Worm (Caenorhabditis elegans) whole organism, mixed stage, embryonic: Measurements from ENCODE around the gene R53.8.

Experiments used
- M03D4.4 ChIP-seq: sonication (generic microtip); optimal IDR thresholded peaks from 2 replicates; lab custom pipeline; 2017; ENCODE audit warnings: mild to moderate bottlenecking, missing genetic modification characterization, missing compliant biosample characterization
- bed-3 ChIP-seq: fragments of 200-800 bp; sonication (Bioruptor generic); optimal IDR thresholded peaks from 3 replicates; lab custom pipeline; 2018; ENCODE audit warnings: mild to moderate bottlenecking, missing genetic modification characterization, moderate library complexity, missing compliant biosample characterization
- blmp-1 ChIP-seq: fragments of 150-350 bp; optimal IDR thresholded peaks from 2 replicates; lab custom pipeline; 2014; ENCODE audit warnings: missing biosample characterization, missing genetic modification characterization
- ceh-39 ChIP-seq: fragments of 150-350 bp; optimal IDR thresholded peaks from 2 replicates; lab custom pipeline; 2014; ENCODE audit warnings: missing biosample characterization, missing genetic modification characterization
- ceh-43 ChIP-seq: fragments of 200-800 bp; sonication (Bioruptor generic); optimal IDR thresholded peaks from 2 replicates; lab custom pipeline; 2018; ENCODE audit warnings: mild to moderate bottlenecking, missing genetic modification characterization, moderate library complexity, missing compliant biosample characterization
- ceh-83 ChIP-seq: fragments of 200-800 bp; sonication (Bioruptor generic); optimal IDR thresholded peaks from 2 replicates; lab custom pipeline; 2018; ENCODE audit warnings: mild to moderate bottlenecking, missing genetic modification characterization, missing compliant biosample characterization
- ces-1 ChIP-seq: fragments of 150-350 bp; optimal IDR thresholded peaks from 2 replicates; lab custom pipeline; 2014; ENCODE audit warnings: missing biosample characterization, missing genetic modification reagents, missing genetic modification characterization
- cnd-1 ChIP-seq: fragments of 200-800 bp; sonication (Bioruptor generic); optimal IDR thresholded peaks from 2 replicates; lab custom pipeline; 2018; ENCODE audit warnings: mild to moderate bottlenecking, missing genetic modification characterization, missing compliant biosample characterization
- drap-1 ChIP-seq: fragments of 200-800 bp; sonication (Bioruptor generic); optimal IDR thresholded peaks from 3 replicates; lab custom pipeline; 2018; ENCODE audit warnings: mild to moderate bottlenecking, missing genetic modification characterization, missing compliant biosample characterization
- elt-3 ChIP-seq: fragments of 150-350 bp; optimal IDR thresholded peaks from 2 replicates; lab custom pipeline; 2014; ENCODE audit warnings: missing biosample characterization, missing genetic modification characterization
- flh-1 ChIP-seq: fragments of 200-800 bp; sonication (Bioruptor generic); optimal IDR thresholded peaks from 2 replicates; lab custom pipeline; 2018; ENCODE audit warnings: mild to moderate bottlenecking, missing genetic modification characterization, moderate library complexity, missing compliant biosample characterization
- ham-2 ChIP-seq: fragments of 200-800 bp; sonication (Bioruptor generic); optimal IDR thresholded peaks from 2 replicates; lab custom pipeline; 2018; ENCODE audit warnings: mild to moderate bottlenecking, missing genetic modification characterization, missing compliant biosample characterization
- hlh-1 ChIP-seq: fragments of 150-350 bp; optimal IDR thresholded peaks from 2 replicates; lab custom pipeline; 2014; ENCODE audit warnings: missing biosample characterization, missing genetic modification reagents, missing genetic modification characterization
- lin-13 ChIP-seq: fragments of 150-350 bp; optimal IDR thresholded peaks from 2 replicates; lab custom pipeline; 2014; ENCODE audit warnings: missing biosample characterization, missing genetic modification characterization
- lin-32 ChIP-seq: fragments of 200-800 bp; sonication (Bioruptor generic); optimal IDR thresholded peaks from 2 replicates; lab custom pipeline; 2018; ENCODE audit warnings: mild to moderate bottlenecking, missing genetic modification characterization, missing compliant biosample characterization
- lsy-2 ChIP-seq: fragments of 150-350 bp; optimal IDR thresholded peaks from 2 replicates; lab custom pipeline; 2014; ENCODE audit warnings: missing biosample characterization, missing genetic modification characterization
- mab-5 ChIP-seq: fragments of 150-350 bp; optimal IDR thresholded peaks from 2 replicates; lab custom pipeline; 2014; ENCODE audit warnings: missing biosample characterization, missing genetic modification characterization
- mep-1 ChIP-seq: fragments of 150-350 bp; optimal IDR thresholded peaks from 2 replicates; lab custom pipeline; 2017; ENCODE audit warnings: missing biosample characterization, missing genetic modification reagents, missing genetic modification characterization, inconsistent platforms
- mls-2 ChIP-seq: sonication (generic microtip); optimal IDR thresholded peaks from 2 replicates; lab custom pipeline; 2016; ENCODE audit warnings: mild to moderate bottlenecking, missing genetic modification characterization, moderate library complexity, missing compliant biosample characterization
- nhr-12 ChIP-seq: fragments of 150-350 bp; optimal IDR thresholded peaks from 2 replicates; lab custom pipeline; 2014; ENCODE audit warnings: missing biosample characterization, missing genetic modification characterization
- nhr-76 ChIP-seq: sonication (generic microtip); optimal IDR thresholded peaks from 2 replicates; lab custom pipeline; 2017; ENCODE audit warnings: missing biosample characterization, missing genetic modification characterization
- pha-4 ChIP-seq: fragments of 150-350 bp; optimal IDR thresholded peaks from 2 replicates; lab custom pipeline; 2018; ENCODE audit warnings: missing biosample characterization, missing genetic modification reagents, missing genetic modification characterization
- snpc-4 ChIP-seq: fragments of 150-350 bp; optimal IDR thresholded peaks from 2 replicates; lab custom pipeline; 2014; ENCODE audit warnings: missing biosample characterization, missing genetic modification characterization
- sptf-1 ChIP-seq: sonication (generic microtip); optimal IDR thresholded peaks from 2 replicates; lab custom pipeline; 2017; ENCODE audit warnings: mild to moderate bottlenecking, missing genetic modification characterization, moderate library complexity, missing compliant biosample characterization
- unc-120 ChIP-seq: sonication (generic microtip); optimal IDR thresholded peaks from 2 replicates; lab custom pipeline; 2017; ENCODE audit warnings: missing genetic modification characterization, missing compliant biosample characterization; ENCODE audit not compliant: poor library complexity, severe bottlenecking
- unc-39 ChIP-seq: fragments of 150-350 bp; optimal IDR thresholded peaks from 2 replicates; lab custom pipeline; 2014; ENCODE audit warnings: missing biosample characterization, missing genetic modification characterization
- unc-62 ChIP-seq: fragments of 150-350 bp; optimal IDR thresholded peaks from 2 replicates; lab custom pipeline; 2014; ENCODE audit warnings: missing biosample characterization, missing genetic modification reagents, missing genetic modification characterization
- ztf-11 ChIP-seq: fragments of 150-350 bp; optimal IDR thresholded peaks from 2 replicates; lab custom pipeline; 2014; ENCODE audit warnings: missing biosample characterization, missing genetic modification characterization

R53.8 gene

DNA sequence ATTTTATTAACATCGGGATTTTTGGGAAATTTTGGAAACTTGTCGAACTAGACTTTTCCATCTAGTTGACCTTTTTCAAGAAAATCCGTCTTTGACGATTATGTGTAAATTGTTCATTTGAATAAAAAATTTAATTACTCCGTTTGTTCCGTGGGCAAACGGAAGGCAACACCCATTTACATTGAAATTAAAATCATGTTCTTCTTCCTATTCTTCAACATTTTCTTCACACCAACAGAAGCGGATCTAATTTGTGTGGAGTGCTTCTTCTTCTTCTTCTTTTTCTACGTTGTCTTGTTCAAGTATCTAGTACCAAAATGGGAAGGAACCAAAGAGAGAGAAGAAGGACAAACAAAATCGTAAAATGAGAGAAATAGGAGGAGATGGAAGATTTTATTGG lies 5.9 kb downstream of the R53.8 start:
- TF ChIP-seq bed-3 (GFP tag; lab: Kevin White, UChicago) (no peak), ces-1 (GFP tag; lab: Kevin White, UChicago) (peak; percentile 93), ceh-43 (GFP tag; lab: Kevin White, UChicago) (no peak), cnd-1 (tag; lab: Kevin White, UChicago) (no peak), hlh-1 (tag; lab: Kevin White, UChicago) (no peak), pha-4 (tag; lab: Kevin White, UChicago) (no peak), lin-13 (no peak)

DNA sequence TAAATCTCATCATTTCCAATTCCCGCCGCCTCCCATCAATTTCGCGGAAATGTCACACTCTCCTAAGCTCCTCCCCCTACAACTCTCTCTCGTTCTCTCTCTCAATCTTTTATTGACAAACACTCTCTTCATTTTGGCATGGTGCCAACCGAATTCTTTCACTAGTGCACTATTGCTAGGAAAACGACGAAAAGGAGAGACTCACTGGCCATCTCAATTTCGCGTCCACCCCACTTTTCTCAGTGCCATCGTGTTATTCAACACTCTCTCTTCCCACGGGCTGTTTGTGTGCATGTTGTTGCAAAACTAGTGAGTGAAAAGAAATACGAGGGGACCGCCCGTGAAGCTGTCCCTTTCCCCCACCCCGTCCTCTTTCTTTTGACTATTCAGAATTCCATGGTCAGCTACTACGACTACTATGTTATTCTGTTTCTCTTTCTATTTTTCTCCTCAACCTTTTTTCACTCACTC lies 8.4 kb downstream of the R53.8 start:
- peak; percentile 89 for TF ChIP-seq unc-62 (GFP tag; lab: Kevin White, UChicago)
- peak; percentile 2 for TF ChIP-seq hlh-1 (tag; lab: Kevin White, UChicago)
- peak; percentile 86 for TF ChIP-seq unc-120 (tag; lab: Kevin White, UChicago)
- TF ChIP-seq mep-1 = peak; percentile 53
- no peak for TF ChIP-seq snpc-4
- TF ChIP-seq blmp-1 (tag; lab: Kevin White, UChicago) = no peak
- TF ChIP-seq M03D4.4 (tag; lab: Kevin White, UChicago) = no peak
- TF ChIP-seq mls-2 (tag; lab: Kevin White, UChicago) = peak; percentile 21
- TF ChIP-seq sptf-1 = peak; percentile 42
- TF ChIP-seq lin-32 = no peak
- no peak for TF ChIP-seq cnd-1 (tag; lab: Kevin White, UChicago)

ce11 chrII:9986635-9987575 lies 10.4 kb downstream of the R53.8 start:
- no peak for TF ChIP-seq nhr-12 (tag; lab: Kevin White, UChicago)
- TF ChIP-seq mab-5 (tag; lab: Kevin White, UChicago) = no peak
- TF ChIP-seq lsy-2 (tag; lab: Kevin White, UChicago) = no peak
- TF ChIP-seq unc-62 (GFP tag; lab: Kevin White, UChicago) = peak; percentile 64
- TF ChIP-seq elt-3 (tag; lab: Kevin White, UChicago) = no peak
- TF ChIP-seq pha-4 (tag; lab: Kevin White, UChicago) = no peak
- no peak for TF ChIP-seq flh-1 (GFP tag; lab: Kevin White, UChicago)
- TF ChIP-seq hlh-1 (tag; lab: Kevin White, UChicago) = peak; percentile 63
- TF ChIP-seq ceh-43 (GFP tag; lab: Kevin White, UChicago) = no peak
- no peak for TF ChIP-seq sptf-1
- TF ChIP-seq ztf-11 = no peak
- TF ChIP-seq ceh-39 (tag; lab: Kevin White, UChicago) = no peak
- no peak for TF ChIP-seq ceh-83 (GFP tag; lab: Kevin White, UChicago)

DNA sequence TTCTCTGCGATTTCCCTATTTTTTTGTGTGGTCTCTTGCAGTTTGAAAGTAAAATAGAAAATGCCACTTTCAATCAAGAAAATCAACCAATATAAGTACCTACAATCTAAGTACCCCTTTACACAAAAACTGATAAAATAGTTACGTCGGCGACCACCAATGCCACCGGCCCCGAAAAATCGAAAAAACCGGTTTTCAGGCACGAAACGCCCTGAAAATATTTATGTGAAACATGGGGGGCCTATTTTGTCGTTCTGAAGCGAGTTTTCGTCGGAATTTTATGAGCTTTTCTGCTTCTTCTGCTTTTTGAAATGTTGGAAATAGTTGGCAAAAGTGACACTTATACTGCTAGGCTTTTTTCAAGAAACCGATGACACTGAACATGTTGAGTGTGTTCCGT lies 12.1 kb downstream of the R53.8 start:
- no peak for TF ChIP-seq M03D4.4 (tag; lab: Kevin White, UChicago)
- no peak for TF ChIP-seq flh-1 (GFP tag; lab: Kevin White, UChicago)
- no peak for TF ChIP-seq ceh-39 (tag; lab: Kevin White, UChicago)
- TF ChIP-seq ceh-83 (GFP tag; lab: Kevin White, UChicago) = no peak
- TF ChIP-seq unc-39 (tag; lab: Kevin White, UChicago) = no peak
- TF ChIP-seq lsy-2 (tag; lab: Kevin White, UChicago) = no peak
- TF ChIP-seq ham-2 (GFP tag; lab: Kevin White, UChicago) = no peak
- TF ChIP-seq blmp-1 (tag; lab: Kevin White, UChicago) = no peak
- no peak for TF ChIP-seq nhr-76 (tag; lab: Kevin White, UChicago)
- no peak for TF ChIP-seq drap-1 (GFP tag; lab: Kevin White, UChicago)
- no peak for TF ChIP-seq mls-2 (tag; lab: Kevin White, UChicago)
- TF ChIP-seq ces-1 (GFP tag; lab: Kevin White, UChicago) = no peak

DNA sequence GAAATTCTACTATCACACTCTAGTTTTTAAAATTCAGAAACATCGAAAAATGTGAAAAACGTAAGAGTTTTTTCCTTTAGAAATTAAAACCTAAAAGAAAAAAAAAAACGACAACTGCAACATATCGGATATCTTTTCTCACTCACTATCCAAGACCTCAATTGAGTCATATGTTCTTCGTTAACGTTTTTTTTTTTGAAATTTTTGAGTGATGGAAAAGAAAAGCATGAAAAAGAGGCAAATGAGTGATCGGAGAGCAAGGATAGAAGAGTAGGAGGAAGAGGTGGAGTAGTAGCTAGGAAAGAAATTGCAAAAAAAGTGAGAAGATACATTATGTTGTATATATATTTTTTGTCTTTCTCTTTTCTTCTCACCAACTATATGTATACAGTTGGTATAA lies 13.0 kb downstream of the R53.8 start:
- TF ChIP-seq mls-2 (tag; lab: Kevin White, UChicago) (no peak), lin-32 (no peak), nhr-76 (tag; lab: Kevin White, UChicago) (no peak), drap-1 (GFP tag; lab: Kevin White, UChicago) (no peak), unc-120 (tag; lab: Kevin White, UChicago) (no peak), M03D4.4 (tag; lab: Kevin White, UChicago) (no peak), mab-5 (tag; lab: Kevin White, UChicago) (no peak), bed-3 (GFP tag; lab: Kevin White, UChicago) (no peak)
